Fruit fly (Drosophila melanogaster) whole organism, embryonic: ENCODE results near the gene Gr93d.

Experiments used
- BEAF-32 ChIP-seq: fragments of 200-800 bp; sonication (Bioruptor generic); optimal IDR thresholded peaks from 3 replicates; lab custom pipeline; 2017; ENCODE audit warnings: missing biosample characterization, missing genetic modification characterization, mild to moderate bottlenecking, moderate library complexity, missing genetic modification reagents
- CG10147 ChIP-seq: fragments of 200-800 bp; sonication (Bioruptor generic); optimal IDR thresholded peaks from 2 replicates; lab custom pipeline; 2019; ENCODE audit warnings: missing biosample characterization, mild to moderate bottlenecking, missing genetic modification characterization, moderate library complexity
- CG10209 ChIP-seq: fragments of 200-800 bp; sonication (Bioruptor generic); optimal IDR thresholded peaks from 3 replicates; lab custom pipeline; 2017; ENCODE audit warnings: missing biosample characterization, mild to moderate bottlenecking, missing genetic modification characterization, missing genetic modification reagents
- CG1024 ChIP-seq: fragments of 200-800 bp; sonication (Bioruptor generic); IDR thresholded peaks from 2 replicates; pipeline ENCODE4 v1.3.6; 2022; ENCODE audit warnings: missing biosample characterization, missing genetic modification characterization
- CG10267 ChIP-seq: fragments of 200-800 bp; sonication (Bioruptor generic); optimal IDR thresholded peaks from 2 replicates; lab custom pipeline; 2018; ENCODE audit warnings: missing biosample characterization, mild to moderate bottlenecking, missing genetic modification characterization, moderate library complexity
- CG10979 ChIP-seq: fragments of 200-800 bp; sonication (Bioruptor generic); optimal IDR thresholded peaks from 2 replicates; lab custom pipeline; 2018; ENCODE audit warnings: missing biosample characterization, mild to moderate bottlenecking, missing genetic modification characterization, moderate library complexity
- CG11695 ChIP-seq: fragments of 200-800 bp; sonication (Bioruptor generic); IDR thresholded peaks from 3 replicates; pipeline ENCODE4 v1.3.6; 2022; ENCODE audit warnings: missing biosample characterization, missing genetic modification characterization
- CG12219 ChIP-seq: fragments of 200-800 bp; sonication (Bioruptor generic); optimal IDR thresholded peaks from 3 replicates; lab custom pipeline; 2018; ENCODE audit warnings: missing biosample characterization, mild to moderate bottlenecking, missing genetic modification characterization
- CG12236 ChIP-seq: fragments of 200-800 bp; sonication (Bioruptor generic); optimal IDR thresholded peaks from 2 replicates; lab custom pipeline; 2016; ENCODE audit warnings: missing biosample characterization, missing genetic modification characterization
- CG16815 ChIP-seq: fragments of 200-800 bp; sonication (Bioruptor generic); optimal IDR thresholded peaks from 3 replicates; lab custom pipeline; 2017; ENCODE audit warnings: missing biosample characterization, mild to moderate bottlenecking, missing genetic modification characterization
- CG16863 ChIP-seq: fragments of 200-800 bp; sonication (Bioruptor generic); optimal IDR thresholded peaks from 3 replicates; lab custom pipeline; 2016; ENCODE audit warnings: missing biosample characterization, missing genetic modification characterization
- CG2199 ChIP-seq: fragments of 200-800 bp; sonication (Bioruptor generic); IDR thresholded peaks from 3 replicates; pipeline ENCODE4 v1.3.6; 2022; ENCODE audit warnings: missing biosample characterization, missing genetic modification characterization
- CG30020 ChIP-seq: fragments of 200-800 bp; optimal IDR thresholded peaks from 2 replicates; lab custom pipeline; 2019; ENCODE audit warnings: missing biosample characterization, mild to moderate bottlenecking, missing genetic modification characterization, moderate library complexity
- CG31388 ChIP-seq: fragments of 200-800 bp; sonication (Bioruptor generic); optimal IDR thresholded peaks from 2 replicates; lab custom pipeline; 2016; ENCODE audit warnings: missing biosample characterization, missing genetic modification characterization
- CG33557 ChIP-seq: fragments of 200-800 bp; sonication (Bioruptor generic); optimal IDR thresholded peaks from 2 replicates; lab custom pipeline; 2019; ENCODE audit warnings: missing biosample characterization, mild to moderate bottlenecking, missing genetic modification characterization, moderate library complexity
- CG3407 ChIP-seq: fragments of 200-800 bp; sonication (Bioruptor generic); optimal IDR thresholded peaks from 2 replicates; lab custom pipeline; 2018; ENCODE audit warnings: missing biosample characterization, mild to moderate bottlenecking, missing genetic modification characterization
- CG7839 ChIP-seq: fragments of 200-800 bp; sonication (Bioruptor generic); optimal IDR thresholded peaks from 3 replicates; lab custom pipeline; 2018; ENCODE audit warnings: missing biosample characterization, mild to moderate bottlenecking, missing genetic modification characterization, moderate library complexity
- CG8765 ChIP-seq: fragments of 200-800 bp; sonication (Bioruptor generic); IDR thresholded peaks from 2 replicates; pipeline ENCODE4 v1.3.6; 2022; ENCODE audit warnings: missing biosample characterization, missing genetic modification characterization
- CG9215 ChIP-seq: fragments of 200-800 bp; sonication (Bioruptor generic); IDR thresholded peaks from 2 replicates; pipeline ENCODE4 v1.3.6; 2022; ENCODE audit warnings: missing biosample characterization, missing genetic modification characterization
- CkIIα-i1 ChIP-seq: fragments of 200-800 bp; sonication (Bioruptor generic); IDR thresholded peaks from 2 replicates; pipeline ENCODE4 v1.3.6; 2022; ENCODE audit warnings: missing biosample characterization, missing genetic modification characterization
- Dbx ChIP-seq: fragments of 200-800 bp; sonication (Bioruptor generic); IDR thresholded peaks from 3 replicates; pipeline ENCODE4 v1.3.6; 2022; ENCODE audit warnings: missing biosample characterization, missing genetic modification characterization
- Dek ChIP-seq: fragments of 200-800 bp; sonication (Bioruptor generic); optimal IDR thresholded peaks from 3 replicates; lab custom pipeline; 2019; ENCODE audit warnings: missing biosample characterization, mild to moderate bottlenecking, missing genetic modification characterization, moderate library complexity
- Fer3 ChIP-seq: fragments of 200-800 bp; sonication (Bioruptor generic); optimal IDR thresholded peaks from 2 replicates; lab custom pipeline; 2018; ENCODE audit warnings: missing biosample characterization, mild to moderate bottlenecking, missing genetic modification characterization, moderate library complexity
- HLHmδ ChIP-seq: fragments of 200-800 bp; sonication (Bioruptor generic); optimal IDR thresholded peaks from 2 replicates; lab custom pipeline; 2018; ENCODE audit warnings: missing biosample characterization, mild to moderate bottlenecking, missing genetic modification characterization, moderate library complexity
- Hr78 ChIP-seq, 2 experiments: fragments of 200-800 bp in 1 of 2; fragments of >200 bp in 1 of 2; sonication (Bioruptor generic) in 1 of 2; optimal IDR thresholded peaks; 2 replicates each; lab custom pipeline; 2017 to 2019; ENCODE audit warnings: missing biosample characterization in 2 of 2, missing genetic modification characterization in 2 of 2, mild to moderate bottlenecking in 1 of 2, moderate library complexity in 1 of 2
- Lhr ChIP-seq: fragments of 200-800 bp; sonication (Bioruptor generic); optimal IDR thresholded peaks from 3 replicates; lab custom pipeline; 2017; ENCODE audit warnings: mild to moderate bottlenecking, missing biosample characterization, missing genetic modification reagents, missing genetic modification characterization
- Mrtf ChIP-seq: fragments of 200-800 bp; sonication (Bioruptor generic); IDR thresholded peaks from 3 replicates; pipeline ENCODE4 v1.3.6; 2022; ENCODE audit warnings: missing biosample characterization, missing genetic modification characterization
- Scr ChIP-seq: fragments of 200-800 bp; sonication (Bioruptor generic); IDR thresholded peaks from 2 replicates; pipeline ENCODE4 v1.3.6; 2022; ENCODE audit warnings: missing biosample characterization, missing genetic modification characterization; ENCODE audit not compliant: partially characterized antibody
- cad ChIP-seq: fragments of >200 bp; optimal IDR thresholded peaks from 2 replicates; lab custom pipeline; 2017; ENCODE audit warnings: missing biosample characterization, missing genetic modification characterization
- cas ChIP-seq: fragments of 200-800 bp; sonication (Bioruptor generic); IDR thresholded peaks from 2 replicates; pipeline ENCODE4 v1.3.6; 2022; ENCODE audit warnings: missing biosample characterization, missing genetic modification characterization
- chif ChIP-seq, 2 experiments: fragments of 200-800 bp; sonication (Bioruptor generic); optimal IDR thresholded peaks; 3 replicates each; lab custom pipeline; 2016; ENCODE audit warnings: missing biosample characterization in 2 of 2, missing genetic modification characterization in 2 of 2
- dysf ChIP-seq: fragments of 200-800 bp; sonication (Bioruptor generic); IDR thresholded peaks from 3 replicates; pipeline ENCODE4 v1.3.6; 2022; ENCODE audit warnings: missing biosample characterization, missing genetic modification characterization
- eve ChIP-seq, 2 experiments: fragments of >200 bp; optimal IDR thresholded peaks; 2 replicates each; lab custom pipeline; 2017; ENCODE audit warnings: missing biosample characterization in 2 of 2, missing genetic modification characterization in 2 of 2
- ewg ChIP-seq: fragments of 200-800 bp; sonication (Bioruptor generic); optimal IDR thresholded peaks from 3 replicates; lab custom pipeline; 2017; ENCODE audit warnings: mild to moderate bottlenecking, missing biosample characterization, missing genetic modification reagents, missing genetic modification characterization
- fd102C ChIP-seq: fragments of 200-800 bp; sonication (Bioruptor generic); optimal IDR thresholded peaks from 2 replicates; lab custom pipeline; 2018; ENCODE audit warnings: missing biosample characterization, mild to moderate bottlenecking, missing genetic modification characterization, moderate library complexity
- fd3F ChIP-seq: fragments of 200-800 bp; sonication (Bioruptor generic); optimal IDR thresholded peaks from 2 replicates; lab custom pipeline; 2018; ENCODE audit warnings: missing biosample characterization, mild to moderate bottlenecking, missing genetic modification characterization, moderate library complexity
- gro ChIP-seq: fragments of 200-800 bp; sonication (Bioruptor generic); optimal IDR thresholded peaks from 2 replicates; lab custom pipeline; 2016; ENCODE audit warnings: missing biosample characterization, missing genetic modification characterization
- lola ChIP-seq, 3 experiments: fragments of >200 bp in 2 of 3; fragments of 200-800 bp in 1 of 3; sonication (Bioruptor generic) in 1 of 3; optimal IDR thresholded peaks; 2 replicates each; lab custom pipeline; 2017 to 2019; ENCODE audit warnings: missing biosample characterization in 3 of 3, missing genetic modification characterization in 3 of 3, mild to moderate bottlenecking in 1 of 3, moderate library complexity in 1 of 3
- nmo ChIP-seq: fragments of 200-800 bp; sonication (Bioruptor generic); optimal IDR thresholded peaks from 2 replicates; lab custom pipeline; 2018; ENCODE audit warnings: missing biosample characterization, mild to moderate bottlenecking, missing genetic modification characterization, moderate library complexity
- pum ChIP-seq: fragments of 200-800 bp; sonication (Bioruptor generic); optimal IDR thresholded peaks from 2 replicates; lab custom pipeline; 2016; ENCODE audit warnings: missing biosample characterization, missing genetic modification characterization
- scrt ChIP-seq: fragments of 200-800 bp; sonication (Bioruptor generic); optimal IDR thresholded peaks from 2 replicates; lab custom pipeline; 2018; ENCODE audit warnings: missing biosample characterization, mild to moderate bottlenecking, missing genetic modification characterization, moderate library complexity
- sima ChIP-seq: fragments of 200-800 bp; sonication (Bioruptor generic); optimal IDR thresholded peaks from 2 replicates; lab custom pipeline; 2016; ENCODE audit warnings: missing biosample characterization, missing genetic modification characterization
- slp2 ChIP-seq: fragments of 200-800 bp; sonication (Bioruptor generic); optimal IDR thresholded peaks from 2 replicates; lab custom pipeline; 2016; ENCODE audit warnings: missing biosample characterization, missing genetic modification characterization
- stc ChIP-seq: fragments of 200-800 bp; sonication (Bioruptor generic); IDR thresholded peaks from 2 replicates; pipeline ENCODE4 v1.3.6; 2022; ENCODE audit warnings: missing biosample characterization, missing genetic modification characterization
- stwl ChIP-seq: fragments of 200-800 bp; sonication (Bioruptor generic); optimal IDR thresholded peaks from 3 replicates; lab custom pipeline; 2018; ENCODE audit warnings: missing biosample characterization, mild to moderate bottlenecking, missing genetic modification characterization, moderate library complexity
- tup ChIP-seq: fragments of 200-800 bp; sonication (Bioruptor generic); optimal IDR thresholded peaks from 2 replicates; lab custom pipeline; 2016; ENCODE audit warnings: missing biosample characterization, mild to moderate bottlenecking, missing genetic modification characterization, moderate library complexity
- zf30C ChIP-seq: fragments of 200-800 bp; sonication (Bioruptor generic); optimal IDR thresholded peaks from 3 replicates; lab custom pipeline; 2018; ENCODE audit warnings: missing biosample characterization, mild to moderate bottlenecking, missing genetic modification characterization

Gene Gr93d

dm6 chr3R:21862137-21862850 is 15.8 kb upstream of the Gr93d start (continued):
- peak; percentile 25 for TF ChIP-seq scrt (GFP tag; lab: Kevin White, UChicago)
- no peak for TF ChIP-seq CG8765
- peak; percentile 60 for TF ChIP-seq CG10147 (GFP tag; lab: Kevin White, UChicago)
- TF ChIP-seq Mrtf = no peak; the same call in 2 of the 3 replicates
- peak; percentile 79 for TF ChIP-seq CG33557 (GFP tag; lab: Kevin White, UChicago)
- peak; percentile 26 for TF ChIP-seq CG16863 (GFP tag; lab: Kevin White, UChicago)
- TF ChIP-seq CkIIα-i1 (GFP tag; lab: Robert Waterston, UW) = no peak
- TF ChIP-seq ewg (GFP tag; lab: Kevin White, UChicago) = peak; percentile 86
- peak in 1 of 2 experiments; percentile 71 for TF ChIP-seq Hr78 (GFP tag; optimal IDR thresholded peaks at IDR 0.05; lab: Kevin White, UChicago)
- TF ChIP-seq cas (GFP tag; lab: Robert Waterston, UW) = no peak
- peak; percentile 82 for TF ChIP-seq stc
- no peak for TF ChIP-seq CG1024 (GFP tag; lab: Robert Waterston, UW)
- TF ChIP-seq CG30020 (tag; lab: Kevin White, UChicago) = peak; percentile 69
- TF ChIP-seq sima (GFP tag; lab: Kevin White, UChicago) = no peak
- peak; percentile 0 for TF ChIP-seq slp2 (GFP tag; lab: Kevin White, UChicago)
- TF ChIP-seq CG31388 (GFP tag; lab: Kevin White, UChicago) = no peak
- no peak for TF ChIP-seq Dbx (GFP tag; lab: Robert Waterston, UW)
- peak; percentile 50; the same call in 1 of the 3 replicates for TF ChIP-seq dysf (GFP tag; lab: Robert Waterston, UW)
- peak; percentile 25 for TF ChIP-seq Fer3 (tag; lab: Kevin White, UChicago)
- no peak for TF ChIP-seq cad (GFP tag; lab: Kevin White, UChicago)

dm6 chr3R:21859509-21859908 is 13.1 kb upstream of the Gr93d start:
- TF ChIP-seq CG3407 (GFP tag; lab: Kevin White, UChicago) (peak; percentile 5), CG12236 (peak; percentile 47), fd3F (GFP tag; lab: Kevin White, UChicago) (no peak), dysf (GFP tag; lab: Robert Waterston, UW) (0 out of 3 replicates have a peak, but pooled peaks have one; percentile 47), fd102C (peak; percentile 16), Dek (tag; lab: Kevin White, UChicago) (no peak), zf30C (GFP tag; lab: Kevin White, UChicago) (peak; percentile 84), pum (GFP tag; lab: Kevin White, UChicago) (peak; percentile 26), CG10267 (tag; lab: Kevin White, UChicago) (peak; percentile 47), gro (GFP tag; lab: Kevin White, UChicago) (no peak), CG7839 (tag; lab: Kevin White, UChicago) (peak; percentile 62), HLHmδ (GFP tag; lab: Kevin White, UChicago) (no peak), Hr78 (GFP tag; optimal IDR thresholded peaks at IDR 0.05; lab: Kevin White, UChicago) (peak in 1 of 2 experiments; percentile 13), BEAF-32 (no peak), CG12219 (GFP tag; lab: Kevin White, UChicago) (peak; percentile 51), eve (GFP tag; optimal IDR thresholded peaks at IDR 0.05; lab: Kevin White, UChicago) (peak in 1 of 2 experiments; percentile 70), CG11695 (no peak), CG10979 (peak; percentile 72), stwl (tag; lab: Kevin White, UChicago) (peak; percentile 14), tup (GFP tag; lab: Kevin White, UChicago) (no peak), nmo (GFP tag; lab: Kevin White, UChicago) (peak; percentile 63), Scr (GFP tag; lab: Robert Waterston, UW) (no peak), lola (GFP tag; optimal IDR thresholded peaks at IDR 0.05; lab: Kevin White, UChicago) (peak in 1 of 3 experiments; percentile 75), Lhr (GFP tag; lab: Kevin White, UChicago) (peak; percentile 8), chif (GFP tag; optimal IDR thresholded peaks at IDR 0.05; lab: Kevin White, UChicago) (peak; percentile 22 to 66), CG16815 (GFP tag; lab: Kevin White, UChicago) (peak; percentile 55), CG10209 (GFP tag; lab: Kevin White, UChicago) (peak; percentile 41), CG2199 (GFP tag; lab: Robert Waterston, UW) (no peak), CG9215 (GFP tag; lab: Robert Waterston, UW) (no peak)
